Fruit fly (Drosophila melanogaster) whole organism, embryonic: ENCODE measurements around the gene L2HGDH.
A peak's percentile ranks its signal among the peaks of the same experiment; 100 is the strongest.

Experiments used
- Atf6 ChIP-seq: fragments of 200-800 bp; sonication (Bioruptor generic); IDR thresholded peaks from 2 replicates; pipeline ENCODE4 v1.3.6; 2022; ENCODE audit warnings: missing biosample characterization, missing genetic modification characterization
- CG10267 ChIP-seq: fragments of 200-800 bp; sonication (Bioruptor generic); optimal IDR thresholded peaks from 2 replicates; lab custom pipeline; 2018; ENCODE audit warnings: missing biosample characterization, mild to moderate bottlenecking, missing genetic modification characterization, moderate library complexity
- CG11456 ChIP-seq: fragments of 200-800 bp; sonication (Bioruptor generic); IDR thresholded peaks from 3 replicates; pipeline ENCODE4 v1.3.6; 2022; ENCODE audit warnings: missing biosample characterization, missing genetic modification characterization
- CG12659 ChIP-seq: fragments of 200-800 bp; sonication (Bioruptor generic); optimal IDR thresholded peaks from 3 replicates; lab custom pipeline; 2017; ENCODE audit warnings: mild to moderate bottlenecking, missing biosample characterization, missing genetic modification reagents, missing genetic modification characterization
- CG14441 ChIP-seq: fragments of 200-800 bp; sonication (Bioruptor generic); IDR thresholded peaks from 2 replicates; pipeline ENCODE4 v1.3.6; 2022; ENCODE audit warnings: missing biosample characterization, missing genetic modification characterization
- CG15269 ChIP-seq: fragments of 200-800 bp; sonication (Bioruptor generic); optimal IDR thresholded peaks from 2 replicates; lab custom pipeline; 2018; ENCODE audit warnings: missing biosample characterization, mild to moderate bottlenecking, missing genetic modification characterization, moderate library complexity
- CG18011 ChIP-seq: fragments of 200-800 bp; sonication (Bioruptor generic); optimal IDR thresholded peaks from 2 replicates; lab custom pipeline; 2017; ENCODE audit warnings: missing biosample characterization, missing genetic modification characterization, mild to moderate bottlenecking, moderate library complexity, missing genotype
- CG18476 ChIP-seq: fragments of 200-800 bp; sonication (Bioruptor generic); optimal IDR thresholded peaks from 2 replicates; lab custom pipeline; 2016; ENCODE audit warnings: missing biosample characterization, mild to moderate bottlenecking, missing genetic modification characterization
- CG18764 ChIP-seq: fragments of 200-800 bp; sonication (Bioruptor generic); optimal IDR thresholded peaks from 3 replicates; lab custom pipeline; 2016; ENCODE audit warnings: missing biosample characterization, missing genetic modification characterization
- CG2199 ChIP-seq: fragments of 200-800 bp; sonication (Bioruptor generic); IDR thresholded peaks from 3 replicates; pipeline ENCODE4 v1.3.6; 2022; ENCODE audit warnings: missing biosample characterization, missing genetic modification characterization
- CG2712 ChIP-seq: fragments of 200-800 bp; optimal IDR thresholded peaks from 3 replicates; lab custom pipeline; 2019; ENCODE audit warnings: missing biosample characterization, mild to moderate bottlenecking, missing genetic modification characterization, moderate library complexity
- CG2875 ChIP-seq: fragments of 200-800 bp; sonication (Bioruptor generic); optimal IDR thresholded peaks from 2 replicates; lab custom pipeline; 2017; ENCODE audit warnings: missing biosample characterization, mild to moderate bottlenecking, missing genetic modification characterization, missing genetic modification reagents
- CG34224 ChIP-seq: fragments of 200-800 bp; sonication (Bioruptor generic); IDR thresholded peaks from 3 replicates; pipeline ENCODE4 v1.3.6; 2022; ENCODE audit warnings: missing biosample characterization, missing genetic modification characterization; ENCODE audit not compliant: partially characterized antibody
- CG3995 ChIP-seq: fragments of 200-800 bp; sonication (Bioruptor generic); optimal IDR thresholded peaks from 3 replicates; lab custom pipeline; 2016; ENCODE audit warnings: missing biosample characterization, missing genetic modification characterization
- CG4360 ChIP-seq: fragments of 200-800 bp; sonication (Bioruptor generic); IDR thresholded peaks from 2 replicates; pipeline ENCODE4 v1.3.6; 2022; ENCODE audit warnings: missing biosample characterization, missing genetic modification characterization
- CG6272 ChIP-seq: fragments of 200-800 bp; sonication (Bioruptor generic); IDR thresholded peaks from 2 replicates; pipeline ENCODE4 v1.3.6; 2022; ENCODE audit warnings: missing biosample characterization, missing genetic modification characterization
- CG6765 ChIP-seq: fragments of 200-800 bp; sonication (Bioruptor generic); optimal IDR thresholded peaks from 3 replicates; lab custom pipeline; 2017; ENCODE audit warnings: missing biosample characterization, mild to moderate bottlenecking, missing genetic modification characterization
- CG7928 ChIP-seq: fragments of 200-800 bp; sonication (Bioruptor generic); optimal IDR thresholded peaks from 2 replicates; lab custom pipeline; 2017; ENCODE audit warnings: missing biosample characterization, mild to moderate bottlenecking, missing genetic modification characterization
- D19A ChIP-seq: fragments of 200-800 bp; optimal IDR thresholded peaks from 3 replicates; lab custom pipeline; 2019; ENCODE audit warnings: missing biosample characterization, mild to moderate bottlenecking, missing genetic modification characterization, moderate library complexity
- Dad ChIP-seq: fragments of 200-800 bp; sonication (Bioruptor generic); optimal IDR thresholded peaks from 3 replicates; lab custom pipeline; 2016; ENCODE audit warnings: missing biosample characterization, missing genetic modification characterization
- Gug ChIP-seq: fragments of 200-800 bp; sonication (Bioruptor generic); IDR thresholded peaks from 4 replicates; pipeline ENCODE4 v1.3.6; 2022; ENCODE audit warnings: missing biosample characterization, missing genetic modification characterization
- H15 ChIP-seq: fragments of 200-800 bp; sonication (Bioruptor generic); IDR thresholded peaks from 3 replicates; pipeline ENCODE4 v1.3.6; 2022; ENCODE audit warnings: missing biosample characterization, missing genetic modification characterization
- HHEX ChIP-seq: fragments of 200-800 bp; sonication (Bioruptor generic); optimal IDR thresholded peaks from 3 replicates; lab custom pipeline; 2017; ENCODE audit warnings: missing biosample characterization, mild to moderate bottlenecking, missing genetic modification characterization, missing genetic modification reagents
- Hey ChIP-seq: fragments of 200-800 bp; sonication (Bioruptor generic); optimal IDR thresholded peaks from 3 replicates; lab custom pipeline; 2018; ENCODE audit warnings: missing biosample characterization, mild to moderate bottlenecking, missing genetic modification characterization
- Ravus ChIP-seq: fragments of 200-800 bp; sonication (Bioruptor generic); IDR thresholded peaks from 2 replicates; pipeline ENCODE4 v1.3.6; 2022; ENCODE audit warnings: missing biosample characterization, missing genetic modification characterization
- Sry-β ChIP-seq: fragments of 200-800 bp; sonication (Bioruptor generic); optimal IDR thresholded peaks from 2 replicates; lab custom pipeline; 2018; ENCODE audit warnings: missing biosample characterization, mild to moderate bottlenecking, missing genetic modification characterization, moderate library complexity
- Taf1 ChIP-seq: fragments of 200-800 bp; sonication (Bioruptor generic); IDR thresholded peaks from 2 replicates; pipeline ENCODE4 v1.3.6; 2022; ENCODE audit warnings: missing biosample characterization, missing genetic modification characterization
- Trl ChIP-seq, 3 experiments: fragments of >200 bp in 2 of 3; fragments of 200-800 bp in 1 of 3; sonication (Bioruptor generic) in 1 of 3; optimal IDR thresholded peaks; 2 replicates in 1 of 3; 3 replicates in 2 of 3; lab custom pipeline; 2016 to 2017; ENCODE audit warnings: missing biosample characterization in 1 of 3, missing genetic modification characterization in 1 of 3
- bigmax ChIP-seq: fragments of 200-800 bp; sonication (Bioruptor generic); optimal IDR thresholded peaks from 2 replicates; lab custom pipeline; 2018; ENCODE audit warnings: missing biosample characterization, mild to moderate bottlenecking, missing genetic modification characterization
- bsh ChIP-seq, 2 experiments: fragments of 200-800 bp; sonication (Bioruptor generic); optimal IDR thresholded peaks; 2 replicates each; lab custom pipeline; 2017 to 2018; ENCODE audit warnings: mild to moderate bottlenecking in 2 of 2, missing biosample characterization in 2 of 2, missing genetic modification characterization in 2 of 2, moderate library complexity in 1 of 2
- dimm ChIP-seq: fragments of 200-800 bp; sonication (Bioruptor generic); IDR thresholded peaks from 2 replicates; pipeline ENCODE4 v1.3.6; 2022; ENCODE audit warnings: missing biosample characterization, missing genetic modification characterization
- ewg ChIP-seq: fragments of 200-800 bp; sonication (Bioruptor generic); optimal IDR thresholded peaks from 3 replicates; lab custom pipeline; 2017; ENCODE audit warnings: mild to moderate bottlenecking, missing biosample characterization, missing genetic modification reagents, missing genetic modification characterization
- hb ChIP-seq: fragments of 200-800 bp; sonication (Bioruptor generic); IDR thresholded peaks from 3 replicates; pipeline ENCODE4 v1.3.6; 2022; ENCODE audit warnings: missing biosample characterization, missing genetic modification characterization; ENCODE audit not compliant: partially characterized antibody
- ind ChIP-seq: fragments of 200-800 bp; sonication (Bioruptor generic); optimal IDR thresholded peaks from 3 replicates; lab custom pipeline; 2016; ENCODE audit warnings: missing biosample characterization, missing genetic modification characterization
- insv ChIP-seq, 2 experiments: fragments of 200-800 bp; sonication (Bioruptor generic); optimal IDR thresholded peaks; 3 replicates each; lab custom pipeline; 2016 to 2018; ENCODE audit warnings: missing biosample characterization in 2 of 2, missing genetic modification characterization in 2 of 2
- jing ChIP-seq: fragments of 200-800 bp; sonication (Bioruptor generic); optimal IDR thresholded peaks from 2 replicates; lab custom pipeline; 2018; ENCODE audit warnings: missing biosample characterization, mild to moderate bottlenecking, missing genetic modification characterization
- nau ChIP-seq: fragments of 200-800 bp; sonication (Bioruptor generic); optimal IDR thresholded peaks from 3 replicates; lab custom pipeline; 2017; ENCODE audit warnings: missing biosample characterization, mild to moderate bottlenecking, missing genetic modification characterization, missing genetic modification reagents
- p53 ChIP-seq: fragments of 200-800 bp; sonication (Bioruptor generic); optimal IDR thresholded peaks from 2 replicates; lab custom pipeline; 2016; ENCODE audit warnings: missing biosample characterization, missing genetic modification characterization
- peb ChIP-seq: fragments of 200-800 bp; sonication (Bioruptor generic); IDR thresholded peaks from 2 replicates; pipeline ENCODE4 v1.3.6; 2022; ENCODE audit warnings: missing biosample characterization, missing genetic modification characterization
- pzg ChIP-seq: fragments of 200-800 bp; sonication (Bioruptor generic); optimal IDR thresholded peaks from 3 replicates; lab custom pipeline; 2018; ENCODE audit warnings: missing biosample characterization, mild to moderate bottlenecking, missing genetic modification characterization, moderate library complexity
- ro ChIP-seq: fragments of 200-800 bp; sonication (Bioruptor generic); IDR thresholded peaks from 2 replicates; pipeline ENCODE4 v1.3.6; 2022; ENCODE audit warnings: missing biosample characterization, missing genetic modification characterization
- run ChIP-seq: fragments of 200-800 bp; sonication (Bioruptor generic); optimal IDR thresholded peaks from 3 replicates; lab custom pipeline; 2018; ENCODE audit warnings: missing biosample characterization, mild to moderate bottlenecking, missing genetic modification characterization
- sd ChIP-seq: fragments of 200-800 bp; sonication (Bioruptor generic); optimal IDR thresholded peaks from 3 replicates; lab custom pipeline; 2018; ENCODE audit warnings: missing biosample characterization, mild to moderate bottlenecking, missing genetic modification characterization, moderate library complexity
- slbo ChIP-seq: fragments of 200-800 bp; sonication (Bioruptor generic); IDR thresholded peaks from 2 replicates; pipeline ENCODE4 v1.3.6; 2022; ENCODE audit warnings: missing biosample characterization, missing genetic modification characterization
- sqz ChIP-seq: fragments of 200-800 bp; sonication (Bioruptor generic); optimal IDR thresholded peaks from 3 replicates; lab custom pipeline; 2018; ENCODE audit warnings: missing biosample characterization, mild to moderate bottlenecking, missing genetic modification characterization
- trh ChIP-seq: fragments of 200-800 bp; sonication (Bioruptor generic); optimal IDR thresholded peaks from 2 replicates; lab custom pipeline; 2016; ENCODE audit warnings: missing biosample characterization, missing genetic modification characterization
- tup ChIP-seq: fragments of 200-800 bp; sonication (Bioruptor generic); optimal IDR thresholded peaks from 2 replicates; lab custom pipeline; 2016; ENCODE audit warnings: missing biosample characterization, mild to moderate bottlenecking, missing genetic modification characterization, moderate library complexity
- z ChIP-seq: fragments of 200-800 bp; sonication (Bioruptor generic); IDR thresholded peaks from 3 replicates; pipeline ENCODE4 v1.3.6; 2022; ENCODE audit warnings: missing biosample characterization, missing genetic modification characterization
- zen2 ChIP-seq: fragments of 200-800 bp; sonication (Bioruptor generic); IDR thresholded peaks from 3 replicates; pipeline ENCODE4 v1.3.6; 2022; ENCODE audit warnings: missing biosample characterization, missing genetic modification characterization; ENCODE audit not compliant: partially characterized antibody
- zfh2 ChIP-seq: fragments of 200-800 bp; sonication (Bioruptor generic); optimal IDR thresholded peaks from 2 replicates; lab custom pipeline; 2016; ENCODE audit warnings: missing biosample characterization, missing genetic modification characterization

The L2HGDH gene

dm6 chr2L:18966214-18966556, 8.1 kb downstream of the L2HGDH start (continued):
- TF ChIP-seq run (tag; lab: Kevin White, UChicago), result peak; percentile 47
- TF ChIP-seq Hey (tag; lab: Kevin White, UChicago), result no peak
- TF ChIP-seq peb (GFP tag; lab: Robert Waterston, UW), result peak; percentile 56; the same call in 1 of the 2 replicates
- peak; percentile 95 for TF ChIP-seq Taf1
- TF ChIP-seq bigmax, result no peak
- TF ChIP-seq H15 (GFP tag; lab: Robert Waterston, UW), result peak; percentile 81
- peak; percentile 8 for TF ChIP-seq sqz (GFP tag; lab: Kevin White, UChicago)
- TF ChIP-seq jing, result no peak
- no peak for TF ChIP-seq CG34224 (GFP tag; lab: Robert Waterston, UW)
- no peak for TF ChIP-seq ewg (GFP tag; lab: Kevin White, UChicago)
- peak; percentile 97 for TF ChIP-seq slbo (GFP tag; lab: Robert Waterston, UW)
- no peak for TF ChIP-seq trh (GFP tag; lab: Kevin White, UChicago)
- peak; percentile 86 for TF ChIP-seq HHEX
- no peak for TF ChIP-seq hb (GFP tag; lab: Robert Waterston, UW)
- peak; percentile 67 for TF ChIP-seq CG18476 (GFP tag; lab: Kevin White, UChicago)
- peak; percentile 78 for TF ChIP-seq CG6272 (GFP tag; lab: Robert Waterston, UW)
- peak; percentile 24; the same call in 1 of the 3 replicates for TF ChIP-seq z
- peak; percentile 49 for TF ChIP-seq CG7928 (GFP tag; lab: Kevin White, UChicago)
- TF ChIP-seq pzg (GFP tag; lab: Kevin White, UChicago), result no peak
- peak; percentile 13 for TF ChIP-seq Dad (GFP tag; lab: Kevin White, UChicago)
- TF ChIP-seq bsh (GFP tag; optimal IDR thresholded peaks at IDR 0.05; lab: Kevin White, UChicago), result peak in 1 of 2 experiments; percentile 66
- peak; percentile 96 for TF ChIP-seq Atf6 (GFP tag; lab: Robert Waterston, UW)
- TF ChIP-seq zen2 (GFP tag; lab: Robert Waterston, UW), result no peak
- TF ChIP-seq CG15269 (tag; lab: Kevin White, UChicago), result peak; percentile 82
- TF ChIP-seq sd (tag; lab: Kevin White, UChicago), result peak; percentile 44
- peak; percentile 94 for TF ChIP-seq CG11456 (GFP tag; lab: Robert Waterston, UW)
- peak; percentile 52 for TF ChIP-seq CG10267
- TF ChIP-seq CG4360, result 0 out of 2 replicates have a peak, but pooled peaks have one; percentile 51
- no peak for TF ChIP-seq p53
- peak; percentile 37 for TF ChIP-seq D19A (tag; lab: Kevin White, UChicago)
- peak; percentile 31 for TF ChIP-seq CG18011 (GFP tag; lab: Kevin White, UChicago)
- TF ChIP-seq tup (GFP tag; lab: Kevin White, UChicago), result no peak
- TF ChIP-seq CG18764 (GFP tag; lab: Kevin White, UChicago), result peak; percentile 70
- peak; percentile 52 for TF ChIP-seq dimm (GFP tag; lab: Robert Waterston, UW)
- TF ChIP-seq Sry-β, result no peak
- no peak for TF ChIP-seq insv (GFP tag; optimal IDR thresholded peaks at IDR 0.05; lab: Kevin White, UChicago)
- TF ChIP-seq CG6765, result peak; percentile 80
- TF ChIP-seq ind (GFP tag; lab: Kevin White, UChicago), result peak; percentile 86
- peak; percentile 3 for TF ChIP-seq CG2875 (GFP tag; lab: Kevin White, UChicago)
- TF ChIP-seq CG2199, result peak; percentile 63; the same call in 1 of the 3 replicates
- TF ChIP-seq Trl (optimal IDR thresholded peaks at IDR 0.05; lab: Kevin White, UChicago), result no peak
- no peak for TF ChIP-seq Trl (GFP tag; optimal IDR thresholded peaks at IDR 0.05; lab: Kevin White, UChicago)
- peak; percentile 89 for TF ChIP-seq CG14441 (GFP tag; lab: Robert Waterston, UW)
- peak; percentile 73 for TF ChIP-seq Ravus (GFP tag; lab: Robert Waterston, UW)
- TF ChIP-seq CG2712 (tag; lab: Kevin White, UChicago), result peak; percentile 80
- TF ChIP-seq nau (GFP tag; lab: Kevin White, UChicago), result no peak
- TF ChIP-seq CG12659, result peak; percentile 49
- peak; percentile 70 for TF ChIP-seq ro (GFP tag; lab: Robert Waterston, UW)
- TF ChIP-seq Gug, result peak; percentile 81
- TF ChIP-seq zfh2 (GFP tag; lab: Kevin White, UChicago), result peak; percentile 55
- no peak for TF ChIP-seq CG3995 (GFP tag; lab: Kevin White, UChicago)
